Worm (Caenorhabditis elegans) whole organism, midembryonic: ENCODE results near the gene sca-1.

Experiments used
- T22C8.4 ChIP-seq: fragments of 200-800 bp; sonication (Bioruptor generic); IDR thresholded peaks from 2 replicates; pipeline ENCODE4 v1.3.6; 2022; ENCODE audit warnings: missing genetic modification characterization, missing compliant biosample characterization
- cog-1 ChIP-seq: sonication (generic microtip); optimal IDR thresholded peaks from 2 replicates; lab custom pipeline; 2016; ENCODE audit warnings: missing genetic modification characterization, missing compliant biosample characterization
- flt-1 ChIP-seq: fragments of 200-800 bp; sonication (Bioruptor generic); IDR thresholded peaks from 2 replicates; pipeline ENCODE4 v1.3.6; 2022; ENCODE audit warnings: missing genetic modification characterization, missing compliant biosample characterization
- klf-2 ChIP-seq: fragments of 200-800 bp; sonication (Bioruptor generic); conservative IDR thresholded peaks from 2 replicates; pipeline ENCODE4 v1.3.6; 2022; ENCODE audit warnings: missing genetic modification reagents, missing genetic modification characterization, missing compliant biosample characterization
- med-1 ChIP-seq: sonication (generic microtip); optimal IDR thresholded peaks from 2 replicates; lab custom pipeline; 2017; ENCODE audit warnings: missing genetic modification characterization, mild to moderate bottlenecking, missing compliant biosample characterization, antibody characterized with exemption, missing genetic modification reagents; ENCODE audit not compliant: insufficient read depth
- ref-1 ChIP-seq: fragments of 200-800 bp; sonication (Bioruptor generic); conservative IDR thresholded peaks from 2 replicates; pipeline ENCODE4 v1.3.6; 2022; ENCODE audit warnings: missing genetic modification reagents, missing genetic modification characterization, missing compliant biosample characterization
- tab-1 ChIP-seq: fragments of 200-800 bp; sonication (Bioruptor generic); IDR thresholded peaks from 2 replicates; pipeline ENCODE4 v1.3.6; 2022; ENCODE audit warnings: missing genetic modification characterization, missing compliant biosample characterization
- ztf-23 ChIP-seq: fragments of 200-800 bp; sonication (Bioruptor generic); IDR thresholded peaks from 2 replicates; pipeline ENCODE4 v1.3.6; 2022; ENCODE audit warnings: missing genetic modification reagents, missing genetic modification characterization, missing compliant biosample characterization
- ztf-29 ChIP-seq: fragments of 200-800 bp; sonication (Bioruptor generic); IDR thresholded peaks from 2 replicates; pipeline ENCODE4 v1.3.6; 2022; ENCODE audit warnings: missing genetic modification reagents, missing genetic modification characterization, missing compliant biosample characterization

ce11 chrIII:10809568-10809967 is 7.1 kb downstream of the sca-1 start:
- no peak for TF ChIP-seq flt-1 (GFP tag; lab: Robert Waterston, UW)
- no peak for TF ChIP-seq ref-1 (GFP tag; lab: Robert Waterston, UW)
- no peak for TF ChIP-seq ztf-29 (GFP tag; lab: Robert Waterston, UW)
- no peak for TF ChIP-seq ztf-23
- TF ChIP-seq tab-1 (GFP tag; lab: Robert Waterston, UW), result no peak
- no peak for TF ChIP-seq T22C8.4 (GFP tag; lab: Robert Waterston, UW)
- no peak for TF ChIP-seq cog-1
- no peak for TF ChIP-seq med-1 (GFP tag; lab: Kevin White, UChicago)
- TF ChIP-seq klf-2 (GFP tag; lab: Robert Waterston, UW), result no peak
